In the genomic region with DNA sequence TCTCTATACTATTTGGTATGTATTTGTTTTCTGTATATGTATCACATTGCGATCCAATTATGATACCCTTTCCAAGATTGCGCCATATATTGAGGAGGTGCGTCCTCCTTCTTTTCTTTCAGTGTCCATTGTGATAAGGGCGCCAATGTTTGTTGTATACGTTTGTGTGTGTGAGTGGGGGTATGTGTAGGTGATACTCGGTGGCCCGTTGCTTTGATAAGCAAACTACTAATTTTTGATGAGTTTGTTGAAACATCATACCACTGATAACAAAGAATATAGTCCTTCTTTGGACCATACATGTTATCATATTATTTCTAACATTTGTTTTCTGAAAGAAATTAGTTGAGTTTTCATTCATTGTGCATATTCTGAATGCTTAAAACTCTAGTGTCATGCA, we compare ENCODE assay signal across 5 worm cellular contexts.
TF ChIP-seq lines count a peak whose summit lies in the region.

No protein-coding gene starts in this region.

TF ChIP-seq in whole organism, L1 larva, 84 proteins besides CTCF, POLR2A, EP300 and RAD21:
- TF ChIP-seq lin-15B (tag; optimal IDR thresholded peaks at IDR 0.05; lab: Kevin White, UChicago) (no peak), nhr-47 (tag; optimal IDR thresholded peaks at IDR 0.05; lab: Kevin White, UChicago) (no peak), pqm-1 (tag; optimal IDR thresholded peaks at IDR 0.05; lab: Kevin White, UChicago) (peak; percentile 52), mdl-1 (tag; optimal IDR thresholded peaks at IDR 0.05; lab: Kevin White, UChicago) (no peak), dpl-1 (GFP tag; optimal IDR thresholded peaks at IDR 0.05; lab: Kevin White, UChicago) (no peak), elt-2 (tag; optimal IDR thresholded peaks at IDR 0.05; lab: Kevin White, UChicago) (peak; percentile 90), lin-35 (GFP tag; optimal IDR thresholded peaks at IDR 0.05; lab: Kevin White, UChicago) (peak in 1 of 2 experiments; percentile 20), ceh-63 (GFP tag; optimal IDR thresholded peaks at IDR 0.05; lab: Kevin White, UChicago) (no peak), efl-3 (GFP tag; optimal IDR thresholded peaks at IDR 0.05; lab: Kevin White, UChicago) (no peak), nhr-90 (tag; optimal IDR thresholded peaks at IDR 0.05; lab: Kevin White, UChicago; ENCODE audit: poor library complexity) (no peak), snpc-4 (tag; optimal IDR thresholded peaks at IDR 0.05; lab: Kevin White, UChicago) (no peak), mab-9 (GFP tag; IDR thresholded peaks at IDR 0.05; lab: Robert Waterston, UW) (no peak), C04F5.9 (tag; optimal IDR thresholded peaks at IDR 0.05; lab: Kevin White, UChicago) (no peak), skn-1 (tag; optimal IDR thresholded peaks at IDR 0.05; lab: Kevin White, UChicago) (no peak), unc-130 (tag; optimal IDR thresholded peaks at IDR 0.05; lab: Kevin White, UChicago) (no peak)

TF ChIP-seq in whole organism, L2 larva, 48 proteins besides CTCF, POLR2A, EP300 and RAD21:
- TF ChIP-seq fos-1 (tag; optimal IDR thresholded peaks at IDR 0.05; lab: Kevin White, UChicago) (peak; percentile 70), nhr-237 (tag; optimal IDR thresholded peaks at IDR 0.05; lab: Kevin White, UChicago) (no peak), nhr-129 (tag; optimal IDR thresholded peaks at IDR 0.05; lab: Kevin White, UChicago) (no peak), snpc-4 (tag; optimal IDR thresholded peaks at IDR 0.05; lab: Kevin White, UChicago) (no peak), sma-9 (GFP tag; optimal IDR thresholded peaks at IDR 0.05; lab: Kevin White, UChicago) (peak; percentile 24), sma-9 (tag; optimal IDR thresholded peaks at IDR 0.05; lab: Kevin White, UChicago) (no peak), crh-2 (tag; optimal IDR thresholded peaks at IDR 0.05; lab: Kevin White, UChicago) (peak; percentile 45), unc-55 (GFP tag; optimal IDR thresholded peaks at IDR 0.05; lab: Kevin White, UChicago) (no peak), lin-11 (tag; optimal IDR thresholded peaks at IDR 0.05; lab: Kevin White, UChicago) (no peak), F13H6.1 (tag; optimal IDR thresholded peaks at IDR 0.05; lab: Kevin White, UChicago) (peak; percentile 15)
TF ChIP-seq in whole organism, L2 larva: peak in this region for 4.

TF ChIP-seq in whole organism, L3 larva, 47 proteins besides CTCF, POLR2A, EP300 and RAD21:
- TF ChIP-seq jun-1 (tag; optimal IDR thresholded peaks at IDR 0.05; lab: Kevin White, UChicago) (no peak), elt-2 (tag; optimal IDR thresholded peaks at IDR 0.05; lab: Kevin White, UChicago) (peak; percentile 90), pqm-1 (tag; optimal IDR thresholded peaks at IDR 0.05; lab: Kevin White, UChicago) (peak; percentile 64)

TF ChIP-seq in whole organism, L4 larva, 104 proteins besides CTCF, POLR2A, EP300 and RAD21:
- TF ChIP-seq ceh-32 (tag; optimal IDR thresholded peaks at IDR 0.05; lab: Kevin White, UChicago; ENCODE audit: poor library complexity) (no peak), pha-4 (GFP tag; IDR thresholded peaks at IDR 0.05; lab: Robert Waterston, UW) (no peak), pha-4 (tag; optimal IDR thresholded peaks at IDR 0.05; lab: Kevin White, UChicago) (no peak), nhr-77 (tag; optimal IDR thresholded peaks at IDR 0.05; lab: Kevin White, UChicago) (no peak), nhr-28 (tag; optimal IDR thresholded peaks at IDR 0.05; lab: Kevin White, UChicago) (peak; percentile 32), php-3 (GFP tag; IDR thresholded peaks at IDR 0.05; lab: Robert Waterston, UW) (0 out of 2 replicates have a peak, but pooled peaks have one; percentile 38), duxl-1 (tag; optimal IDR thresholded peaks at IDR 0.05; lab: Kevin White, UChicago; ENCODE audit: poor library complexity) (no peak), dmd-8 (GFP tag; IDR thresholded peaks at IDR 0.05; lab: Robert Waterston, UW) (no peak), pqm-1 (tag; optimal IDR thresholded peaks at IDR 0.05; lab: Kevin White, UChicago) (peak; percentile 64), daf-16 (GFP tag; optimal IDR thresholded peaks at IDR 0.05; lab: Kevin White, UChicago) (no peak), daf-16 (tag; optimal IDR thresholded peaks at IDR 0.05; lab: Kevin White, UChicago) (peak; percentile 76), zfp-2 (tag; optimal IDR thresholded peaks at IDR 0.05; lab: Kevin White, UChicago) (no peak), dve-1 (tag; optimal IDR thresholded peaks at IDR 0.05; lab: Kevin White, UChicago; ENCODE audit: insufficient read depth) (peak; percentile 53), aha-1 (tag; lab: Kevin White, UChicago) (peak; percentile 44), hlh-11 (tag; optimal IDR thresholded peaks at IDR 0.05; lab: Kevin White, UChicago) (peak; percentile 55)
TF ChIP-seq in whole organism, L4 larva: peak in this region for 7.

TF ChIP-seq in whole organism, late embryonic, 69 proteins besides CTCF, POLR2A, EP300 and RAD21:
- TF ChIP-seq hlh-8 (tag; optimal IDR thresholded peaks at IDR 0.05; lab: Kevin White, UChicago) (no peak), K02D7.2 (tag; optimal IDR thresholded peaks at IDR 0.05; lab: Kevin White, UChicago) (no peak), nfya-1 (tag; optimal IDR thresholded peaks at IDR 0.05; lab: Kevin White, UChicago) (no peak), elt-2 (tag; optimal IDR thresholded peaks at IDR 0.05; lab: Kevin White, UChicago) (peak; percentile 93)

Comparison
In these comparisons a context has a peak if more than half of its experiments do, and no peak if none do; other contexts are left out.
1. Of the 29 proteins assayed by ChIP-seq in both whole organism, L4 larva and whole organism, L1 larva: peak only in whole organism, L4 larva: aha-1 and nhr-28; only in whole organism, L1 larva: none; in both: pqm-1; in neither: 26.